Worm (Caenorhabditis elegans) whole organism, L1 larva: ENCODE data around the gene C08H9.15.
A peak's percentile ranks its signal among the peaks of the same experiment; 100 is the strongest.

ENCODE experiments used
- C16A3.4 ChIP-seq: fragments of 150-350 bp; optimal IDR thresholded peaks from 2 replicates; lab custom pipeline; 2014; ENCODE audit warnings: missing biosample characterization, missing genetic modification characterization
- aly-2 ChIP-seq: fragments of 150-350 bp; optimal IDR thresholded peaks from 2 replicates; lab custom pipeline; 2014; ENCODE audit warnings: missing biosample characterization, missing genetic modification characterization
- ama-1 ChIP-seq: fragments of 150-350 bp; optimal IDR thresholded peaks from 2 replicates; lab custom pipeline; 2014
- blmp-1 ChIP-seq: fragments of 150-350 bp; optimal IDR thresholded peaks from 2 replicates; lab custom pipeline; 2014; ENCODE audit warnings: missing biosample characterization, missing genetic modification characterization
- ceh-82 ChIP-seq, 3 experiments: fragments of 150-350 bp in 1 of 3; sonication (generic microtip) in 2 of 3; optimal IDR thresholded peaks; 2 replicates each; lab custom pipeline; 2014 to 2017; ENCODE audit warnings: missing biosample characterization in 3 of 3, missing genetic modification characterization in 3 of 3
- dpl-1 ChIP-seq, 3 experiments: fragments of 150-350 bp in 2 of 3; sonication (generic microtip) in 1 of 3; optimal IDR thresholded peaks; 2 replicates each; lab custom pipeline; 2014 to 2017; ENCODE audit warnings: missing biosample characterization in 3 of 3, missing genetic modification characterization in 3 of 3, missing genetic modification reagents in 3 of 3
- efl-1 ChIP-seq, 4 experiments: fragments of 150-350 bp; optimal IDR thresholded peaks in 3 of 4; peaks in 1 of 4; 1 replicate in 1 of 4; 2 replicates in 3 of 4; lab custom pipeline; 2014; ENCODE audit warnings: missing biosample characterization in 2 of 4, missing genetic modification characterization in 2 of 4, missing genetic modification reagents in 2 of 4
- efl-3 ChIP-seq: fragments of 200-800 bp; sonication (Bioruptor generic); optimal IDR thresholded peaks from 2 replicates; lab custom pipeline; 2018; ENCODE audit warnings: mild to moderate bottlenecking, missing genetic modification characterization, missing compliant biosample characterization
- egl-13 ChIP-seq: sonication (generic microtip); optimal IDR thresholded peaks from 2 replicates; lab custom pipeline; 2016; ENCODE audit warnings: missing genotype, missing genetic modification reagents, missing genetic modification characterization, missing compliant biosample characterization
- elt-3 ChIP-seq, 6 experiments: fragments of 150-350 bp in 1 of 6; sonication (generic microtip); optimal IDR thresholded peaks; 2 replicates each; lab custom pipeline; 2017 to 2018; ENCODE audit warnings: missing biosample characterization in 6 of 6, missing genetic modification characterization in 6 of 6, inconsistent platforms in 1 of 6
- fkh-10 ChIP-seq: sonication (generic microtip); optimal IDR thresholded peaks from 2 replicates; lab custom pipeline; 2017; ENCODE audit warnings: missing biosample characterization, missing genetic modification reagents, missing genetic modification characterization
- fkh-8 ChIP-seq: sonication (generic microtip); optimal IDR thresholded peaks from 2 replicates; lab custom pipeline; 2016; ENCODE audit warnings: mild to moderate bottlenecking, missing genetic modification characterization, missing compliant biosample characterization
- grh-1 ChIP-seq: fragments of 200-800 bp; sonication (Bioruptor generic); IDR thresholded peaks from 2 replicates; pipeline ENCODE4 v1.3.6; 2022; ENCODE audit warnings: missing genetic modification reagents, missing genetic modification characterization, missing compliant biosample characterization
- hlh-4 ChIP-seq: sonication (generic microtip); optimal IDR thresholded peaks from 2 replicates; lab custom pipeline; 2016; ENCODE audit warnings: mild to moderate bottlenecking, missing genetic modification characterization, missing compliant biosample characterization
- irx-1 ChIP-seq: sonication (generic microtip); optimal IDR thresholded peaks from 2 replicates; lab custom pipeline; 2016; ENCODE audit warnings: missing genetic modification characterization, missing compliant biosample characterization
- isw-1 ChIP-seq: fragments of 200-800 bp; sonication (Bioruptor generic); IDR thresholded peaks from 2 replicates; pipeline ENCODE4 v1.3.6; 2022; ENCODE audit warnings: missing genetic modification characterization, missing compliant biosample characterization
- lin-14 ChIP-seq: fragments of 200-800 bp; sonication (Bioruptor generic); optimal IDR thresholded peaks from 2 replicates; lab custom pipeline; 2018; ENCODE audit warnings: mild to moderate bottlenecking, missing genetic modification characterization, moderate library complexity, missing compliant biosample characterization
- lin-15B ChIP-seq: fragments of 150-350 bp; sonication (generic microtip); optimal IDR thresholded peaks from 3 replicates; lab custom pipeline; 2014; ENCODE audit warnings: missing biosample characterization, missing genetic modification characterization
- lin-35 ChIP-seq, 2 experiments: fragments of 150-350 bp; optimal IDR thresholded peaks; 2 replicates each; lab custom pipeline; 2014; ENCODE audit warnings: missing biosample characterization in 2 of 2, missing genetic modification characterization in 2 of 2, missing genetic modification reagents in 2 of 2
- lsy-2 ChIP-seq, 2 experiments: fragments of 150-350 bp; optimal IDR thresholded peaks; 2 replicates each; lab custom pipeline; 2014; ENCODE audit warnings: missing biosample characterization in 2 of 2, missing genetic modification characterization in 2 of 2
- mab-9 ChIP-seq: fragments of 200-800 bp; sonication (Bioruptor generic); IDR thresholded peaks from 2 replicates; pipeline ENCODE4 v1.3.6; 2022; ENCODE audit warnings: missing genetic modification reagents, missing genetic modification characterization, missing compliant biosample characterization
- mep-1 ChIP-seq: fragments of 150-350 bp; optimal IDR thresholded peaks from 2 replicates; lab custom pipeline; 2014; ENCODE audit warnings: missing biosample characterization, missing genetic modification characterization
- nhr-19 ChIP-seq: fragments of 200-800 bp; sonication (Bioruptor generic); conservative IDR thresholded peaks from 2 replicates; pipeline ENCODE4 v1.3.6; 2022; ENCODE audit warnings: missing genetic modification characterization, missing compliant biosample characterization
- nhr-20 ChIP-seq: sonication (generic microtip); optimal IDR thresholded peaks from 2 replicates; lab custom pipeline; 2016; ENCODE audit warnings: mild to moderate bottlenecking, missing genetic modification characterization, missing compliant biosample characterization
- nhr-47 ChIP-seq: sonication (generic microtip); optimal IDR thresholded peaks from 2 replicates; lab custom pipeline; 2016; ENCODE audit warnings: mild to moderate bottlenecking, missing genetic modification characterization, moderate library complexity, missing compliant biosample characterization
- nhr-71 ChIP-seq: sonication (generic microtip); optimal IDR thresholded peaks from 2 replicates; lab custom pipeline; 2016; ENCODE audit warnings: mild to moderate bottlenecking, missing genetic modification characterization, moderate library complexity, missing compliant biosample characterization
- nhr-76 ChIP-seq: sonication (generic microtip); optimal IDR thresholded peaks from 2 replicates; lab custom pipeline; 2017; ENCODE audit warnings: missing biosample characterization, missing genetic modification characterization
- nhr-85 ChIP-seq: sonication (generic microtip); peaks from one replicate; lab custom pipeline; 2016; ENCODE audit warnings: missing genetic modification characterization, inconsistent platforms, missing compliant biosample characterization
- pag-3 ChIP-seq: sonication (generic microtip); optimal IDR thresholded peaks from 2 replicates; lab custom pipeline; 2017; ENCODE audit warnings: missing genetic modification characterization, mild to moderate bottlenecking, missing compliant biosample characterization, antibody characterized with exemption, borderline replicate concordance; ENCODE audit not compliant: insufficient read depth
- rnt-1 ChIP-seq: sonication (generic microtip); optimal IDR thresholded peaks from 2 replicates; lab custom pipeline; 2016; ENCODE audit warnings: mild to moderate bottlenecking, missing genetic modification characterization, moderate library complexity, missing compliant biosample characterization
- skn-1 ChIP-seq: fragments of 150-350 bp; optimal IDR thresholded peaks from 2 replicates; lab custom pipeline; 2014; ENCODE audit warnings: missing biosample characterization, missing genetic modification characterization
- swsn-7 ChIP-seq: sonication (generic microtip); optimal IDR thresholded peaks from 2 replicates; lab custom pipeline; 2016; ENCODE audit warnings: missing genetic modification characterization, missing compliant biosample characterization
- tbx-2 ChIP-seq: sonication (generic microtip); optimal IDR thresholded peaks from 2 replicates; lab custom pipeline; 2016; ENCODE audit warnings: missing genetic modification characterization, missing compliant biosample characterization
- tlp-1 ChIP-seq: fragments of 150-350 bp; optimal IDR thresholded peaks from 2 replicates; lab custom pipeline; 2014; ENCODE audit warnings: missing biosample characterization, missing genetic modification characterization
- unc-62 ChIP-seq: fragments of 150-350 bp; optimal IDR thresholded peaks from 2 replicates; lab custom pipeline; 2014; ENCODE audit warnings: missing biosample characterization, missing genetic modification reagents, missing genetic modification characterization
- xbp-1 ChIP-seq: sonication (generic microtip); optimal IDR thresholded peaks from 2 replicates; lab custom pipeline; 2016; ENCODE audit warnings: missing genetic modification characterization, missing compliant biosample characterization
- ztf-4 ChIP-seq: fragments of 150-350 bp; optimal IDR thresholded peaks from 2 replicates; lab custom pipeline; 2014; ENCODE audit warnings: missing biosample characterization, missing genetic modification characterization

Gene C08H9.15

DNA sequence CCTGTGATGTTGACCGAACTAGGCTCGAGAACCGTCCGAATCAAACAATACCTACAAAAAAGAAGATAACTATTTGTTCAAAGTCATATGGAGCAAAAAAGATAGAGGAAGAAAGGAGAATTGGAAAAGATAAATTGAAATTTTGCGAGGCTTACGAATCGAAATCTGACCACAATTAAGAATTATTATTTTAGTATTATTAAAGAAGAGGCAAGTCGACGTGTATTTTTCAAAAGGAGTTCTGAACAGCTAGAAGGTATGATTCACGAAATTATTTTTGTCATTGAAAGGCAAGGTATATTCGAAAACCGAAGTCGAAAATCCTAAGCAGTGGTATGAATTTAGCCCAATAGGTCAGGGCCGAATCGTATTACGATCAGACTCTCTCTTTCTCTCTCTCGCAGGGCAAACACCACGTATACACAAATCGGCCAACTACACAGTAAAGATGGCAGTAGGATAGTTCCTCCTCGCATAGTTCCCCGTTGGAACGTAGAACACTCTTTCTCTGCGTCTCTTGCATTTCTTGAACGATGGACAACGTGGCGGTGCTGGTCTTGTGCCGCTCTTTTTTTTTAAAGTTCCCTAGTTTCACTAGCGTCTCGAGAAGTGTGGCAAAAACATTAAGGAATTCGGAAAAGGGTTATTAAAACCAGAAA, 10.2 kb downstream of the C08H9.15 start, which contains the start of gene vgln-1:
vgln-1 (minus strand) TSS at position 51 of the 659 bp plus-strand sequence.
- TF ChIP-seq egl-13 (tag; lab: Kevin White, UChicago) (no peak), efl-1 (optimal IDR thresholded peaks at IDR 0.05; lab: Kevin White, UChicago) (peak; percentile 5 to 23), efl-1 (GFP tag; optimal IDR thresholded peaks at IDR 0.05 in 1 of 2; lab: Kevin White, UChicago) (peak in 1 of 2 experiments; percentile 77), lsy-2 (tag; optimal IDR thresholded peaks at IDR 0.05; lab: Kevin White, UChicago) (peak in 1 of 2 experiments; percentile 39), blmp-1 (peak; percentile 74), lin-14 (peak; percentile 59), unc-62 (GFP tag; lab: Kevin White, UChicago) (no peak)

DNA sequence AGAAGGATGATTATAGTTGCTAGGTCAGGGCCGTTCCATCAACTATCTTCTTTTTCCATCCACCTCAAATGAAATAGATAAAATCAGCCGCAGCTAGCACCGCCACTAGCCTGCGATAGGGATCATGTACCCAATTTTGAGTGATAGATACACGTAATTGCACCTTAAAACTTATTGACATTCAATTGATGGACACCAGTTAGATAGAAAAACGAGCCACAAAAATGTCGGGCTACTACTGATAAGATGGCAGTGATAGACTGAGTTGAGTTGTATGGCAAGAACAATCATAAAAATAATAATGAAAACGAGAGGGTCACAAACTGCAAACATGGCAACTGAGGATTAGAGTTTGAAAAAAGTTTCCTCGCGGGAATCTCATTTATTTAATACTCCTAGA, 10.8 kb downstream of the C08H9.15 start:
- no peak for TF ChIP-seq efl-1 (optimal IDR thresholded peaks at IDR 0.05; lab: Kevin White, UChicago)
- peak in 1 of 2 experiments; percentile 90 for TF ChIP-seq efl-1 (GFP tag; optimal IDR thresholded peaks at IDR 0.05 in 1 of 2; lab: Kevin White, UChicago)
- no peak for TF ChIP-seq lin-14
- TF ChIP-seq nhr-85 (tag; lab: Kevin White, UChicago) = peak; percentile 1

DNA sequence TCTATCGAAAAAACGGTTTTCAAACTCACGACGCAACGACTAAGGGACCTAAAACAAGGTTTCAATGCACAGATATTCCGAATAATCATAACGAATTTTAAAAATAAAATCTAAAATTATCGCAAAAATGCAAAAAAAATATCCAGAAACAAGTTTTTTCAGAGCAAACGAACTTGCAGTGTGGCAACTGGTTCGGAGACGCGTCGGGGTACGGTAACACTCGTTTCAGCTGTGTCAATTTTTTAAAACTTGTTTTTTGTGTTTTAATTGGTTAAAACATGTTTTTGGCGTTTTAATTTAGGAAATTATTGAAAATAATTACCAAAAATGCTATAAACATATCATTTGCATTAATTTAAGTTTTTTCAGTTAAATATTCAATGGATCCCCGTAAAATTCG, 11.4 kb downstream of the C08H9.15 start, which contains the start of gene C08H9.16:
C08H9.16 (plus strand) TSS at position 370 of the 400 bp plus-strand sequence.
- TF ChIP-seq tlp-1 (tag; lab: Kevin White, UChicago) (no peak), pag-3 (tag; lab: Kevin White, UChicago) (no peak), xbp-1 (tag; lab: Kevin White, UChicago) (peak; percentile 18), lsy-2 (tag; optimal IDR thresholded peaks at IDR 0.05; lab: Kevin White, UChicago) (peak; percentile 96 to 98), efl-3 (GFP tag; lab: Kevin White, UChicago) (no peak), efl-1 (optimal IDR thresholded peaks at IDR 0.05; lab: Kevin White, UChicago) (peak; percentile 63 to 68), efl-1 (GFP tag; optimal IDR thresholded peaks at IDR 0.05 in 1 of 2; lab: Kevin White, UChicago) (peak; percentile 53 to 94), tbx-2 (tag; lab: Kevin White, UChicago) (peak; percentile 31), lin-35 (GFP tag; optimal IDR thresholded peaks at IDR 0.05; lab: Kevin White, UChicago) (peak; percentile 30 to 71), C16A3.4 (tag; lab: Kevin White, UChicago) (peak; percentile 65), nhr-71 (tag; lab: Kevin White, UChicago) (peak; percentile 59), aly-2 (tag; lab: Kevin White, UChicago) (no peak), rnt-1 (peak; percentile 17), nhr-47 (tag; lab: Kevin White, UChicago) (no peak), lin-15B (tag; lab: Kevin White, UChicago) (peak; percentile 46), isw-1 (peak; percentile 9; the same call in 1 of the 2 replicates), ceh-82 (tag; optimal IDR thresholded peaks at IDR 0.05; lab: Kevin White, UChicago) (peak in 2 of 3 experiments; percentile 11 to 24), lin-14 (peak; percentile 38), blmp-1 (peak; percentile 45), skn-1 (tag; lab: Kevin White, UChicago) (peak; percentile 58), fkh-8 (tag; lab: Kevin White, UChicago) (no peak), mep-1 (peak; percentile 46), elt-3 (tag; optimal IDR thresholded peaks at IDR 0.05; lab: Kevin White, UChicago) (peak in 1 of 6 experiments; percentile 68), ama-1 (no peak), nhr-19 (GFP tag; lab: Robert Waterston, UW) (peak; percentile 24; the same call in 1 of the 2 replicates), grh-1 (peak; percentile 86), dpl-1 (GFP tag; optimal IDR thresholded peaks at IDR 0.05; lab: Kevin White, UChicago) (peak; percentile 50 to 71 (median 59)), unc-62 (GFP tag; lab: Kevin White, UChicago) (no peak), fkh-10 (GFP tag; lab: Kevin White, UChicago) (no peak), swsn-7 (tag; lab: Kevin White, UChicago) (peak; percentile 7), ztf-4 (tag; lab: Kevin White, UChicago) (peak; percentile 28), nhr-20 (tag; lab: Kevin White, UChicago) (peak; percentile 7), irx-1 (peak; percentile 1), nhr-76 (tag; lab: Kevin White, UChicago) (no peak), mab-9 (no peak), nhr-85 (tag; lab: Kevin White, UChicago) (peak; percentile 76), hlh-4 (tag; lab: Kevin White, UChicago) (no peak)
